Worm (Caenorhabditis elegans) whole organism, L4/young adult: ENCODE results near the gene ger-1.

Experiments
- dao-5 ChIP-seq: sonication (generic microtip); optimal IDR thresholded peaks from 2 replicates; lab custom pipeline; 2016; ENCODE audit warnings: missing genotype, missing genetic modification characterization, moderate library complexity, missing compliant biosample characterization
- him-1 ChIP-seq: sonication (generic microtip); optimal IDR thresholded peaks from 2 replicates; lab custom pipeline; 2016; ENCODE audit warnings: missing genotype, missing genetic modification reagents, missing genetic modification characterization, missing compliant biosample characterization

DNA sequence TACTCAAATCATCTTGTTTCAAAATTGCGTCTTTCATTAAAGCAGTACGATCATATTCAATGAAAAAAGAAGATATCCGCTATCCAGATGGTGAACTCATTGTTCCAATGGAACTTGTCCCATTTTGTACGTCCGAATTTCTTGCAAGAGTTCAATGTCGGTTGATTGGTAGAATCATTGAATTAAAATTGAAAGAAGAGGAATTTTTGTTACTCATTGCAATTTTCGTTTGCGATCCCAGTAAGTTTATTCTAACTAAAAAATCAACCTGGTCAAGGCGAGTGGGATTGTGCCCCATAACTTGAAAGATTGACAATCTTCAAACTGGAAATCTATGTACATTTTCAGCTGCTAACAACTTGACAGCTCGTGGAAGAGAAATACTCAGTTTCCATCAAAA lies 29.2 kb upstream of the ger-1 start:
- no peak for TF ChIP-seq him-1
- TF ChIP-seq dao-5 (tag; lab: Kevin White, UChicago) = no peak
